Worm (Caenorhabditis elegans): ENCODE results near the gene lurp-3.

- TF ChIP-seq snpc-4 (tag; optimal IDR thresholded peaks at IDR 0.05) (no peak), nhr-76 (tag; optimal IDR thresholded peaks at IDR 0.05) (no peak), lsy-2 (tag; optimal IDR thresholded peaks at IDR 0.05) (no peak), ztf-11 (tag; optimal IDR thresholded peaks at IDR 0.05) (no peak), ces-1 (GFP tag; optimal IDR thresholded peaks at IDR 0.05) (no peak), lin-32 (GFP tag; optimal IDR thresholded peaks at IDR 0.05) (no peak), mls-2 (tag; optimal IDR thresholded peaks at IDR 0.05) (no peak), mep-1 (tag; optimal IDR thresholded peaks at IDR 0.05) (no peak), nhr-28 (tag; optimal IDR thresholded peaks at IDR 0.05) (no peak)
These were observed 10.2 kb upstream of the lurp-3 start, which contains the start of gene Y2H9A.4 for ce11 chrV:13445229-13445949.
